Worm (Caenorhabditis elegans) whole organism, young adult: ENCODE results near the gene D1046.18.

Source experiments
- cebp-1 ChIP-seq, 2 experiments: fragments of 200-800 bp in 1 of 2; sonication (Bioruptor generic) in 1 of 2; sonication (generic microtip) in 1 of 2; IDR thresholded peaks in 1 of 2; optimal IDR thresholded peaks in 1 of 2; 2 replicates each; pipeline versions ENCODE4 v1.3.6 to Lab custom; 2017 to 2022; ENCODE audit warnings: missing compliant biosample characterization in 2 of 2, missing genetic modification characterization in 2 of 2, mild to moderate bottlenecking in 1 of 2, missing genetic modification reagents in 1 of 2, moderate library complexity in 1 of 2
- dpl-1 ChIP-seq: fragments of 150-350 bp; optimal IDR thresholded peaks from 2 replicates; lab custom pipeline; 2014; ENCODE audit warnings: missing biosample characterization, missing genetic modification reagents, missing genetic modification characterization
- hlh-26 ChIP-seq: fragments of 200-800 bp; sonication (Bioruptor generic); conservative IDR thresholded peaks from 2 replicates; pipeline ENCODE4 v1.3.6; 2022; ENCODE audit warnings: missing genetic modification reagents, missing genetic modification characterization, missing compliant biosample characterization
- pha-4 ChIP-seq: fragments of 150-350 bp; sonication (generic microtip); optimal IDR thresholded peaks from 2 replicates; lab custom pipeline; 2014; ENCODE audit warnings: missing biosample characterization, missing genetic modification reagents, missing genetic modification characterization
- unc-62 ChIP-seq: fragments of 150-350 bp; optimal IDR thresholded peaks from 2 replicates; lab custom pipeline; 2014; ENCODE audit warnings: missing biosample characterization, missing genetic modification reagents, missing genetic modification characterization

- TF ChIP-seq dpl-1 = no peak
- TF ChIP-seq unc-62 (GFP tag; lab: Kevin White, UChicago) = no peak
- TF ChIP-seq hlh-26 (GFP tag; lab: Robert Waterston, UW) = no peak
- no peak for TF ChIP-seq pha-4 (tag; lab: Kevin White, UChicago)
- TF ChIP-seq cebp-1 (GFP tag; IDR thresholded peaks at IDR 0.05; lab: Robert Waterston, UW) = no peak
- no peak for TF ChIP-seq cebp-1 (tag; optimal IDR thresholded peaks at IDR 0.05; lab: Kevin White, UChicago)
Measured at ce11 chrIV:8925990-8926389, 4.1 kb upstream of the D1046.18 start, which contains the start of the genes D1046.2 and cfim-2.
